Worm (Caenorhabditis elegans): Measurements from ENCODE around the gene C31G12.4.

- TF ChIP-seq T22C8.4 (GFP tag; IDR thresholded peaks at IDR 0.05), result no peak
- no peak for TF ChIP-seq cog-1 (tag; optimal IDR thresholded peaks at IDR 0.05)
- no peak for TF ChIP-seq flt-1 (GFP tag; IDR thresholded peaks at IDR 0.05)
- TF ChIP-seq med-1 (GFP tag; optimal IDR thresholded peaks at IDR 0.05; ENCODE audit: insufficient read depth), result no peak
- no peak for TF ChIP-seq ref-1 (GFP tag; conservative IDR thresholded peaks at IDR 0.05)
- no peak for TF ChIP-seq ztf-29 (GFP tag; IDR thresholded peaks at IDR 0.05)
- no peak for TF ChIP-seq tab-1 (GFP tag; IDR thresholded peaks at IDR 0.05)
- TF ChIP-seq klf-2 (GFP tag; conservative IDR thresholded peaks at IDR 0.05), result no peak
Measured at ce11 chrV:18123639-18124038, 54.9 kb downstream of the C31G12.4 start, which contains the start of gene fbxa-107.
